Worm (Caenorhabditis elegans) whole organism, L1 larva: ENCODE measurements around the gene ZK1307.1.

Experiments used
- C16A3.4 ChIP-seq: fragments of 150-350 bp; optimal IDR thresholded peaks from 2 replicates; lab custom pipeline; 2014; ENCODE audit warnings: missing biosample characterization, missing genetic modification characterization
- C34B4.2 ChIP-seq: sonication (generic microtip); optimal IDR thresholded peaks from 2 replicates; lab custom pipeline; 2017; ENCODE audit warnings: mild to moderate bottlenecking, missing genetic modification characterization, missing compliant biosample characterization
- F16B12.6 ChIP-seq: fragments of 150-350 bp; optimal IDR thresholded peaks from 2 replicates; lab custom pipeline; 2014; ENCODE audit warnings: missing biosample characterization, missing genetic modification characterization
- aly-2 ChIP-seq: fragments of 150-350 bp; optimal IDR thresholded peaks from 2 replicates; lab custom pipeline; 2014; ENCODE audit warnings: missing biosample characterization, missing genetic modification characterization
- ama-1 ChIP-seq: fragments of 150-350 bp; optimal IDR thresholded peaks from 2 replicates; lab custom pipeline; 2014
- blmp-1 ChIP-seq: fragments of 150-350 bp; optimal IDR thresholded peaks from 2 replicates; lab custom pipeline; 2014; ENCODE audit warnings: missing biosample characterization, missing genetic modification characterization
- ceh-63 ChIP-seq: fragments of 200-800 bp; sonication (Bioruptor generic); optimal IDR thresholded peaks from 2 replicates; lab custom pipeline; 2018; ENCODE audit warnings: mild to moderate bottlenecking, missing genetic modification characterization, missing compliant biosample characterization
- dpl-1 ChIP-seq, 3 experiments: fragments of 150-350 bp in 2 of 3; sonication (generic microtip) in 1 of 3; optimal IDR thresholded peaks; 2 replicates each; lab custom pipeline; 2014 to 2017; ENCODE audit warnings: missing biosample characterization in 3 of 3, missing genetic modification characterization in 3 of 3, missing genetic modification reagents in 3 of 3
- efl-1 ChIP-seq, 4 experiments: fragments of 150-350 bp; optimal IDR thresholded peaks in 3 of 4; peaks in 1 of 4; 1 replicate in 1 of 4; 2 replicates in 3 of 4; lab custom pipeline; 2014; ENCODE audit warnings: missing biosample characterization in 2 of 4, missing genetic modification characterization in 2 of 4, missing genetic modification reagents in 2 of 4
- efl-3 ChIP-seq: fragments of 200-800 bp; sonication (Bioruptor generic); optimal IDR thresholded peaks from 2 replicates; lab custom pipeline; 2018; ENCODE audit warnings: mild to moderate bottlenecking, missing genetic modification characterization, missing compliant biosample characterization
- egl-27 ChIP-seq, 2 experiments: fragments of 150-350 bp in 1 of 2; sonication (generic microtip); optimal IDR thresholded peaks; 3 replicates each; lab custom pipeline; 2017 to 2018; ENCODE audit warnings: missing biosample characterization in 2 of 2, missing genetic modification characterization in 2 of 2, missing genetic modification reagents in 2 of 2
- elt-2 ChIP-seq: sonication (generic microtip); optimal IDR thresholded peaks from 2 replicates; lab custom pipeline; 2016; ENCODE audit warnings: missing genetic modification characterization, mild to moderate bottlenecking, inconsistent platforms, missing compliant biosample characterization, missing genetic modification reagents
- elt-3 ChIP-seq, 6 experiments: fragments of 150-350 bp in 1 of 6; sonication (generic microtip); optimal IDR thresholded peaks; 2 replicates each; lab custom pipeline; 2017 to 2018; ENCODE audit warnings: missing biosample characterization in 6 of 6, missing genetic modification characterization in 6 of 6, inconsistent platforms in 1 of 6
- fkh-4 ChIP-seq: sonication (generic microtip); optimal IDR thresholded peaks from 2 replicates; lab custom pipeline; 2016; ENCODE audit warnings: missing compliant biosample characterization, missing genetic modification characterization, borderline replicate concordance
- fos-1 ChIP-seq: fragments of 150-350 bp; optimal IDR thresholded peaks from 2 replicates; lab custom pipeline; 2014; ENCODE audit warnings: missing biosample characterization, missing genetic modification characterization
- grh-1 ChIP-seq: fragments of 200-800 bp; sonication (Bioruptor generic); IDR thresholded peaks from 2 replicates; pipeline ENCODE4 v1.3.6; 2022; ENCODE audit warnings: missing genetic modification reagents, missing genetic modification characterization, missing compliant biosample characterization
- hlh-4 ChIP-seq: sonication (generic microtip); optimal IDR thresholded peaks from 2 replicates; lab custom pipeline; 2016; ENCODE audit warnings: mild to moderate bottlenecking, missing genetic modification characterization, missing compliant biosample characterization
- hpl-2 ChIP-seq: fragments of 150-350 bp; optimal IDR thresholded peaks from 2 replicates; lab custom pipeline; 2014; ENCODE audit warnings: missing biosample characterization, missing genetic modification reagents, missing genetic modification characterization
- irx-1 ChIP-seq: sonication (generic microtip); optimal IDR thresholded peaks from 2 replicates; lab custom pipeline; 2016; ENCODE audit warnings: missing genetic modification characterization, missing compliant biosample characterization
- isw-1 ChIP-seq: fragments of 200-800 bp; sonication (Bioruptor generic); IDR thresholded peaks from 2 replicates; pipeline ENCODE4 v1.3.6; 2022; ENCODE audit warnings: missing genetic modification characterization, missing compliant biosample characterization
- lin-14 ChIP-seq: fragments of 200-800 bp; sonication (Bioruptor generic); optimal IDR thresholded peaks from 2 replicates; lab custom pipeline; 2018; ENCODE audit warnings: mild to moderate bottlenecking, missing genetic modification characterization, moderate library complexity, missing compliant biosample characterization
- lin-35 ChIP-seq, 2 experiments: fragments of 150-350 bp; optimal IDR thresholded peaks; 2 replicates each; lab custom pipeline; 2014; ENCODE audit warnings: missing biosample characterization in 2 of 2, missing genetic modification characterization in 2 of 2, missing genetic modification reagents in 2 of 2
- lin-39 ChIP-seq: fragments of 150-350 bp; optimal IDR thresholded peaks from 2 replicates; lab custom pipeline; 2014; ENCODE audit warnings: missing biosample characterization, missing genetic modification reagents, missing genetic modification characterization
- lsy-2 ChIP-seq, 2 experiments: fragments of 150-350 bp; optimal IDR thresholded peaks; 2 replicates each; lab custom pipeline; 2014; ENCODE audit warnings: missing biosample characterization in 2 of 2, missing genetic modification characterization in 2 of 2
- mdl-1 ChIP-seq, 2 experiments: fragments of 150-350 bp; optimal IDR thresholded peaks; 2 replicates each; lab custom pipeline; 2014 to 2017; ENCODE audit warnings: missing biosample characterization in 2 of 2, missing genetic modification characterization in 2 of 2, inconsistent platforms in 1 of 2
- nhr-12 ChIP-seq: sonication (generic microtip); optimal IDR thresholded peaks from 2 replicates; lab custom pipeline; 2017; ENCODE audit warnings: missing biosample characterization, missing genetic modification characterization
- nhr-19 ChIP-seq: fragments of 200-800 bp; sonication (Bioruptor generic); conservative IDR thresholded peaks from 2 replicates; pipeline ENCODE4 v1.3.6; 2022; ENCODE audit warnings: missing genetic modification characterization, missing compliant biosample characterization
- nhr-20 ChIP-seq: sonication (generic microtip); optimal IDR thresholded peaks from 2 replicates; lab custom pipeline; 2016; ENCODE audit warnings: mild to moderate bottlenecking, missing genetic modification characterization, missing compliant biosample characterization
- nhr-47 ChIP-seq: sonication (generic microtip); optimal IDR thresholded peaks from 2 replicates; lab custom pipeline; 2016; ENCODE audit warnings: mild to moderate bottlenecking, missing genetic modification characterization, moderate library complexity, missing compliant biosample characterization
- nhr-71 ChIP-seq: sonication (generic microtip); optimal IDR thresholded peaks from 2 replicates; lab custom pipeline; 2016; ENCODE audit warnings: mild to moderate bottlenecking, missing genetic modification characterization, moderate library complexity, missing compliant biosample characterization
- nhr-76 ChIP-seq: sonication (generic microtip); optimal IDR thresholded peaks from 2 replicates; lab custom pipeline; 2017; ENCODE audit warnings: missing biosample characterization, missing genetic modification characterization
- nhr-77 ChIP-seq: fragments of 150-350 bp; optimal IDR thresholded peaks from 2 replicates; lab custom pipeline; 2014; ENCODE audit warnings: missing biosample characterization, missing genetic modification characterization
- nhr-85 ChIP-seq: sonication (generic microtip); peaks from one replicate; lab custom pipeline; 2016; ENCODE audit warnings: missing genetic modification characterization, inconsistent platforms, missing compliant biosample characterization
- pqm-1 ChIP-seq: sonication (generic microtip); optimal IDR thresholded peaks from 3 replicates; lab custom pipeline; 2017; ENCODE audit warnings: missing biosample characterization, missing genetic modification characterization
- skn-1 ChIP-seq: fragments of 150-350 bp; optimal IDR thresholded peaks from 2 replicates; lab custom pipeline; 2014; ENCODE audit warnings: missing biosample characterization, missing genetic modification characterization
- snpc-4 ChIP-seq: fragments of 150-350 bp; optimal IDR thresholded peaks from 2 replicates; lab custom pipeline; 2014; ENCODE audit warnings: missing biosample characterization, missing genetic modification characterization
- snu-23 ChIP-seq: sonication (generic microtip); optimal IDR thresholded peaks from 2 replicates; lab custom pipeline; 2016; ENCODE audit warnings: missing genetic modification characterization, missing compliant biosample characterization
- sptf-1 ChIP-seq: fragments of 150-350 bp; optimal IDR thresholded peaks from 2 replicates; lab custom pipeline; 2014; ENCODE audit warnings: missing biosample characterization, missing genetic modification characterization
- unc-130 ChIP-seq: fragments of 150-350 bp; optimal IDR thresholded peaks from 2 replicates; lab custom pipeline; 2017; ENCODE audit warnings: missing biosample characterization, missing genetic modification characterization, inconsistent platforms
- unc-30 ChIP-seq: sonication (generic microtip); optimal IDR thresholded peaks from 2 replicates; lab custom pipeline; 2017; ENCODE audit warnings: missing biosample characterization, missing genetic modification characterization
- unc-86 ChIP-seq: sonication (generic microtip); optimal IDR thresholded peaks from 2 replicates; lab custom pipeline; 2016; ENCODE audit warnings: missing genetic modification characterization, missing compliant biosample characterization
- zag-1 ChIP-seq: fragments of 150-350 bp; optimal IDR thresholded peaks from 2 replicates; lab custom pipeline; 2014; ENCODE audit warnings: missing biosample characterization, missing genetic modification characterization
- zip-4 ChIP-seq: fragments of 200-800 bp; sonication (Bioruptor generic); optimal IDR thresholded peaks from 2 replicates; lab custom pipeline; 2018; ENCODE audit warnings: mild to moderate bottlenecking, missing genetic modification characterization, moderate library complexity, missing compliant biosample characterization
- ztf-4 ChIP-seq: fragments of 150-350 bp; optimal IDR thresholded peaks from 2 replicates; lab custom pipeline; 2014; ENCODE audit warnings: missing biosample characterization, missing genetic modification characterization

The ZK1307.1 gene

DNA sequence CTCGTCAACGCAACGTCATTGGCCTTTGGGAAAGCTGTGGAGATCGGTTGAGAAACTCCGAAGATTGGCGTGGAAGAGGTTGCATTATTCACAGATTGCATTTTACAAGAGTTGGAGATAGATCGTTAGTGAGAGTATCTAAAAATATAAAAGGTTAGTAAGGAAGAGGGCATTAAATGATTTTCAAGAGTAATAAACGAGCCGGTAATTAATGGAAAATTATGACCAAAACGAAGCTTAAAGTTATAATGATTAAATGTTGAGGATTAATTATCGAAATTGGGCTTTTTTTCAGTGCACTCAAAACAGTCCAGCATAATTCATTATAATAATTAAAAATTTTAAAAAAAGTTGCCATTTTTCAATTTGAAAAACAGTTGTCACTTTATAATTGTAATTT is 46.1 kb downstream of the ZK1307.1 start, which contains the start of gene pap-2:
Gene pap-2, minus strand, starts transcription at position 101 of the 400 bp plus-strand sequence.
- TF ChIP-seq aly-2 (no peak), lin-14 (no peak), zip-4 (GFP tag; lab: Kevin White, UChicago) (no peak), nhr-77 (no peak), grh-1 (no peak), unc-30 (no peak), hpl-2 (GFP tag; lab: Kevin White, UChicago) (no peak), ztf-4 (no peak), nhr-76 (tag; lab: Kevin White, UChicago) (no peak), fkh-4 (tag; lab: Kevin White, UChicago) (no peak), isw-1 (no peak), hlh-4 (tag; lab: Kevin White, UChicago) (no peak), F16B12.6 (no peak)

DNA sequence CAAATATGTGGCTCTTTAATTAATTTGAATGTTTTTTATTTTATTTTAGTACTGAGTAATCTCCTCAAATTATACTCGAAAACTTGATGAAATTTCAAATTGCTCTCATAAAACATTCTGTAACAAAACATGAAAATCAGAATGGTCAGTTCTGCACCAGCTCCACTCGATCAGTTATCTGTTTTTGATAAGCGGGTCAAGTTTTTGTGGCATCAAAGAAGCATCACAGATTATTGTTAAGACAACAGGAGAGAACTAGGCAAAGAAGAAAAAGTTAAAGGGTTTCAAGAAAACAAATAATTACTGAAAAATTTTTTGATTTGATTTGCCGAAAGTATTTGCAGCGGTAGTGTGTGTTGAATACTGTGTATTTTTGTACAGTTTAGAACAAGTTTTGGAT is 48.2 kb downstream of the ZK1307.1 start:
- TF ChIP-seq nhr-12 (tag; lab: Kevin White, UChicago) (no peak), elt-2 (tag; lab: Kevin White, UChicago) (peak; percentile 63), lin-35 (GFP tag; optimal IDR thresholded peaks at IDR 0.05; lab: Kevin White, UChicago) (peak in 1 of 2 experiments; percentile 3), mdl-1 (tag; optimal IDR thresholded peaks at IDR 0.05; lab: Kevin White, UChicago) (no peak), nhr-19 (GFP tag; lab: Robert Waterston, UW) (peak; percentile 62)

DNA sequence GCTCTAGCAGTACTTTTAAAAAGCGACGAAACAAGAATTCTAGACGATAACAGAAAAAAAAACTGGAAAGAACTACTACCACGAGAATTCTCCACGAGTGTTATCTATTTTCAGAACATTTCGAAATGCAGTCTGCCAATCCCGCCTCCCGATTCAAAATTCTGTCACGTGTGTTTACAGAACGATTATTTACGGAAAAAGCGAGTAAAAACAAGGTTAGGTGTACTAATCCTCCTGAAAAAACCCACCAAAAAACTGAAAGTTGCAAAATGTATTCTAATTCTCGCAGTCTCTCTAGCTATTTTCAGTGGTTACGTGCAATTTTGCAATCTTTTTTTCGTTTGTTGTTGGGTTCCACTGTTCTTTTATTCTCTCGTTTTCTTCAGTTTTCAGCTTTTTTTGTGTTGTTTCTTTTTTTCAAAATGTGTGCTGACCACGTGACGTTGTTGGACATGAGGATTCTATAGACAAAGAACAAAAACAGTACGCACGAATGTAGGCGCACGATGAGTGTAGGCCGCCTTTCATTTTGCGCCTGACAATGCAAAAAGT is 48.8 kb downstream of the ZK1307.1 start:
- TF ChIP-seq zag-1 (tag; lab: Kevin White, UChicago) (no peak), efl-1 (optimal IDR thresholded peaks at IDR 0.05; lab: Kevin White, UChicago) (no peak), efl-1 (GFP tag; optimal IDR thresholded peaks at IDR 0.05 in 1 of 2; lab: Kevin White, UChicago) (peak in 1 of 2 experiments; percentile 42), aly-2 (no peak), lin-35 (GFP tag; optimal IDR thresholded peaks at IDR 0.05; lab: Kevin White, UChicago) (peak in 1 of 2 experiments; percentile 44), isw-1 (no peak), snpc-4 (tag; lab: Kevin White, UChicago) (no peak), skn-1 (tag; lab: Kevin White, UChicago) (no peak)

DNA sequence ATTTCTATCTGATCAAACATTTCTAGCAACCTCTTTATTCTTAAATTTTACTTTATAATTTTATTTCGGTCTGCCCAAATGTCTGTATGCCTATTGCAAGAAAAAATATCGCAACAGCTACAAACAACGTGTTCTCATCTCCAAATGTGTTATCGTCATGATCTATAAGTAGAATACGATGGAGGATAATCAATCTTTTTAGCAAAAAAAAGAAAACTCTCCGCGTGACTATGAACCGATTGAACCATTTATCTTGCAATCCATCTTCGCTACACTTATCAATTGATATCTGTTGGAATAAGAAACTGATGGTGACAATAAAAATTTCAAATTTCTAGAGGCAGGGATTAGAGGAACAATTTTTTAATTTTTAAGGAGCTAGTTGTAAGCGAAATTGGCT is 49.4 kb downstream of the ZK1307.1 start:
- peak in 1 of 2 experiments; percentile 7 for TF ChIP-seq lin-35 (GFP tag; optimal IDR thresholded peaks at IDR 0.05; lab: Kevin White, UChicago)
- TF ChIP-seq lin-39 (tag; lab: Kevin White, UChicago) = peak; percentile 47
- TF ChIP-seq grh-1 = no peak
- TF ChIP-seq blmp-1 (tag; lab: Kevin White, UChicago) = peak; percentile 78
- peak in 3 of 6 experiments; percentile 8 to 85 (median 51) for TF ChIP-seq elt-3 (tag; optimal IDR thresholded peaks at IDR 0.05; lab: Kevin White, UChicago)
- peak; percentile 43 for TF ChIP-seq lin-14
- no peak for TF ChIP-seq pqm-1 (tag; lab: Kevin White, UChicago)
- peak; percentile 8 for TF ChIP-seq snu-23 (GFP tag; lab: Kevin White, UChicago)
- peak; percentile 39 for TF ChIP-seq nhr-19 (GFP tag; lab: Robert Waterston, UW)
- TF ChIP-seq nhr-71 (tag; lab: Kevin White, UChicago) = peak; percentile 45
- peak; percentile 88 for TF ChIP-seq nhr-85 (tag; lab: Kevin White, UChicago)
- TF ChIP-seq lsy-2 (tag; optimal IDR thresholded peaks at IDR 0.05; lab: Kevin White, UChicago) = peak in 1 of 2 experiments; percentile 32
- TF ChIP-seq C34B4.2 (tag; lab: Kevin White, UChicago) = no peak
- TF ChIP-seq nhr-20 (tag; lab: Kevin White, UChicago) = peak; percentile 74

DNA sequence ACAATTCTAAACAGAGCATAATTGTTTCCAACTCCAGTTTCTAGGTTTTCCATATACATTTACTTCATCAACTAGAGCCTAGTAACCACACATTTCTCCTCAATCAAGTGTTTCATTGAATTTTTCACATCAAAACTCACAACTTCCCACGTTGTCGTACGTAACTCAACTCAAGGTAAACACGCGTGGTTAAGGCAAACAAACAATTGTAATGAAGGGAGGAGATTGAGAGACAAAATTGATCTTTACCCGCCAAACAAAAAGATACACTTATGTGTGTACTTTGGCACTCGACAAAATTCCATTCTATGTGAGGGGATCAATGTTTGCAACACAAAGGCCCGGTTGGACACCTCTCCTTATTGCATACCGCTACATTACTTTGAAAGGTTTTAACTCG is 50.0 kb downstream of the ZK1307.1 start, which contains the start of gene nhr-19:
Gene nhr-19, minus strand, starts transcription at position 191 of the 400 bp plus-strand sequence.
- TF ChIP-seq zag-1 (tag; lab: Kevin White, UChicago) = no peak
- no peak for TF ChIP-seq ceh-63 (GFP tag; lab: Kevin White, UChicago)
- TF ChIP-seq nhr-20 (tag; lab: Kevin White, UChicago) = peak; percentile 50
- no peak for TF ChIP-seq irx-1 (tag; lab: Kevin White, UChicago)
- TF ChIP-seq C16A3.4 (tag; lab: Kevin White, UChicago) = peak; percentile 30
- no peak for TF ChIP-seq egl-27 (tag; optimal IDR thresholded peaks at IDR 0.05; lab: Kevin White, UChicago)
- TF ChIP-seq snu-23 (GFP tag; lab: Kevin White, UChicago) = peak; percentile 8
- TF ChIP-seq lin-14 = peak; percentile 65
- peak in 1 of 2 experiments; percentile 72 for TF ChIP-seq mdl-1 (tag; optimal IDR thresholded peaks at IDR 0.05; lab: Kevin White, UChicago)
- no peak for TF ChIP-seq unc-86 (tag; lab: Kevin White, UChicago)
- TF ChIP-seq lsy-2 (tag; optimal IDR thresholded peaks at IDR 0.05; lab: Kevin White, UChicago) = peak in 1 of 2 experiments; percentile 13
- no peak for TF ChIP-seq efl-3 (GFP tag; lab: Kevin White, UChicago)
- no peak for TF ChIP-seq dpl-1 (GFP tag; optimal IDR thresholded peaks at IDR 0.05; lab: Kevin White, UChicago)
- no peak for TF ChIP-seq sptf-1 (tag; lab: Kevin White, UChicago)
- TF ChIP-seq nhr-47 (tag; lab: Kevin White, UChicago) = peak; percentile 3
- peak; percentile 9 for TF ChIP-seq ama-1 (lab: Kevin White, UChicago)
- TF ChIP-seq nhr-71 (tag; lab: Kevin White, UChicago) = no peak
- no peak for TF ChIP-seq skn-1 (tag; lab: Kevin White, UChicago)
- peak; percentile 9 for TF ChIP-seq fos-1
- no peak for TF ChIP-seq unc-130
- no peak for TF ChIP-seq blmp-1 (tag; lab: Kevin White, UChicago)
